Fruit fly (Drosophila melanogaster) whole organism, wandering third instar larva: Measurements from ENCODE around the gene foxo.

Experiments used
- CG32264 ChIP-seq: fragments of 200-800 bp; sonication (Bioruptor generic); optimal IDR thresholded peaks from 2 replicates; lab custom pipeline; 2016; ENCODE audit warnings: missing biosample characterization, missing genetic modification characterization
- CG9705 ChIP-seq: fragments of 200-800 bp; sonication (Bioruptor generic); optimal IDR thresholded peaks from 2 replicates; lab custom pipeline; 2018; ENCODE audit warnings: missing biosample characterization, mild to moderate bottlenecking, missing genetic modification characterization
- CrebA ChIP-seq: fragments of 200-800 bp; sonication (Bioruptor generic); optimal IDR thresholded peaks from 2 replicates; lab custom pipeline; 2016; ENCODE audit warnings: missing biosample characterization, mild to moderate bottlenecking, missing genetic modification characterization, borderline replicate concordance
- Dfd ChIP-seq: fragments of >200 bp; optimal IDR thresholded peaks from 2 replicates; lab custom pipeline; 2017; ENCODE audit warnings: missing biosample characterization, missing genetic modification characterization
- Dif ChIP-seq: fragments of 200-275, 200-300 bp; sonication (Bioruptor generic); optimal IDR thresholded peaks from 2 replicates; lab custom pipeline; 2018; ENCODE audit warnings: missing biosample characterization, missing genetic modification characterization; ENCODE audit not compliant: partially characterized antibody
- GATAd ChIP-seq: sonication (Bioruptor generic); optimal IDR thresholded peaks from 2 replicates; lab custom pipeline; 2016; ENCODE audit warnings: missing biosample characterization, missing genetic modification characterization
- HLH106 ChIP-seq: fragments of 200-800 bp; optimal IDR thresholded peaks from 3 replicates; lab custom pipeline; 2019; ENCODE audit warnings: missing biosample characterization, mild to moderate bottlenecking, missing genetic modification characterization, moderate library complexity
- Hnf4 ChIP-seq: fragments of 200-800 bp; sonication (Bioruptor generic); optimal IDR thresholded peaks from 2 replicates; lab custom pipeline; 2016; ENCODE audit warnings: missing biosample characterization, mild to moderate bottlenecking, missing genetic modification characterization
- Hr78 ChIP-seq: fragments of >200 bp; optimal IDR thresholded peaks from 2 replicates; lab custom pipeline; 2017; ENCODE audit warnings: missing biosample characterization, missing genetic modification characterization
- Hr83 ChIP-seq: fragments of 200-300 bp; sonication (Bioruptor generic); optimal IDR thresholded peaks from 2 replicates; lab custom pipeline; 2016; ENCODE audit warnings: missing biosample characterization, mild to moderate bottlenecking, missing genetic modification characterization, moderate library complexity; ENCODE audit not compliant: poor library complexity, severe bottlenecking
- Jra ChIP-seq: sonication (Bioruptor generic); optimal IDR thresholded peaks from 2 replicates; lab custom pipeline; 2016; ENCODE audit warnings: missing biosample characterization, missing genetic modification characterization
- Mio ChIP-seq: sonication (Bioruptor generic); optimal IDR thresholded peaks from 2 replicates; lab custom pipeline; 2016; ENCODE audit warnings: missing biosample characterization, missing genetic modification characterization
- Myc ChIP-seq: fragments of >200 bp; optimal IDR thresholded peaks from 2 replicates; lab custom pipeline; 2017
- N ChIP-seq: fragments of >200 bp; optimal IDR thresholded peaks from 2 replicates; lab custom pipeline; 2018; ENCODE audit warnings: missing biosample characterization, missing external identifiers, missing genetic modification characterization
- OdsH ChIP-seq: fragments of 200-800 bp; sonication (Bioruptor generic); optimal IDR thresholded peaks from 2 replicates; lab custom pipeline; 2016; ENCODE audit warnings: missing biosample characterization, mild to moderate bottlenecking, missing genetic modification characterization
- Rel ChIP-seq, 2 experiments: fragments of 200-800 bp; sonication (Bioruptor generic) in 1 of 2; optimal IDR thresholded peaks; 2 replicates in 1 of 2; 3 replicates in 1 of 2; lab custom pipeline; 2016 to 2019; ENCODE audit warnings: mild to moderate bottlenecking in 2 of 2, missing biosample characterization in 2 of 2, missing genetic modification characterization in 2 of 2, moderate library complexity in 1 of 2
- Sp1 ChIP-seq: fragments of 200-800 bp; sonication (Bioruptor generic); optimal IDR thresholded peaks from 3 replicates; lab custom pipeline; 2019; ENCODE audit warnings: missing biosample characterization, mild to moderate bottlenecking, missing genetic modification characterization, moderate library complexity
- Vsx2 ChIP-seq: fragments of 200-300, 225-300 bp; sonication (Bioruptor generic); optimal IDR thresholded peaks from 2 replicates; lab custom pipeline; 2018; ENCODE audit warnings: missing biosample characterization, missing genetic modification characterization; ENCODE audit not compliant: partially characterized antibody
- br ChIP-seq: fragments of 200-800 bp; sonication (Bioruptor generic); optimal IDR thresholded peaks from 2 replicates; lab custom pipeline; 2016; ENCODE audit warnings: missing biosample characterization, missing genetic modification characterization
- brk ChIP-seq: fragments of 200-800 bp; sonication (Bioruptor generic); optimal IDR thresholded peaks from 2 replicates; lab custom pipeline; 2016; ENCODE audit warnings: missing biosample characterization, mild to moderate bottlenecking, missing genetic modification characterization
- dmrt93B ChIP-seq: fragments of 200-800 bp; sonication (Bioruptor generic); optimal IDR thresholded peaks from 2 replicates; lab custom pipeline; 2018; ENCODE audit warnings: missing biosample characterization, mild to moderate bottlenecking, missing genetic modification characterization
- dsf ChIP-seq: sonication (Bioruptor generic); optimal IDR thresholded peaks from 2 replicates; lab custom pipeline; 2016; ENCODE audit warnings: missing biosample characterization, missing genetic modification characterization, borderline replicate concordance
- ey ChIP-seq: fragments of 200-800 bp; sonication (Bioruptor generic); optimal IDR thresholded peaks from 2 replicates; lab custom pipeline; 2016; ENCODE audit warnings: missing biosample characterization, missing genetic modification characterization
- foxo ChIP-seq, 2 experiments: fragments of 200-800 bp; sonication (Bioruptor generic); optimal IDR thresholded peaks; 2 replicates in 1 of 2; 3 replicates in 1 of 2; lab custom pipeline; 2016 to 2017; ENCODE audit warnings: missing biosample characterization in 2 of 2, missing genetic modification characterization in 2 of 2
- fru ChIP-seq: fragments of 200-800 bp; sonication (Bioruptor generic); optimal IDR thresholded peaks from 3 replicates; lab custom pipeline; 2016; ENCODE audit warnings: missing biosample characterization, mild to moderate bottlenecking, missing genetic modification characterization
- h ChIP-seq: fragments of 200-800 bp; sonication (Bioruptor generic); optimal IDR thresholded peaks from 3 replicates; lab custom pipeline; 2016; ENCODE audit warnings: missing biosample characterization, mild to moderate bottlenecking, missing genetic modification characterization
- jim ChIP-seq: fragments of 175-275, 200-325 bp; sonication (Bioruptor generic); optimal IDR thresholded peaks from 2 replicates; lab custom pipeline; 2016; ENCODE audit warnings: missing biosample characterization, mild to moderate bottlenecking, missing genetic modification characterization
- lola ChIP-seq: fragments of >200 bp; optimal IDR thresholded peaks from 2 replicates; lab custom pipeline; 2017; ENCODE audit warnings: missing biosample characterization, missing genetic modification characterization
- pan ChIP-seq: fragments of >200 bp; optimal IDR thresholded peaks from 2 replicates; lab custom pipeline; 2017
- psq ChIP-seq: fragments of 200-800 bp; sonication (Bioruptor generic); optimal IDR thresholded peaks from 3 replicates; lab custom pipeline; 2017; ENCODE audit warnings: missing biosample characterization, mild to moderate bottlenecking, missing genetic modification characterization, moderate library complexity
- rgr ChIP-seq: fragments of 200-800 bp; sonication (Bioruptor generic); optimal IDR thresholded peaks from 3 replicates; lab custom pipeline; 2016; ENCODE audit warnings: missing biosample characterization, mild to moderate bottlenecking, missing genetic modification characterization
- sage ChIP-seq: fragments of 200-800 bp; sonication (Bioruptor generic); optimal IDR thresholded peaks from 2 replicates; lab custom pipeline; 2016; ENCODE audit warnings: missing biosample characterization, mild to moderate bottlenecking, missing genetic modification characterization
- sv ChIP-seq: fragments of 200-800 bp; sonication (Bioruptor generic); optimal IDR thresholded peaks from 3 replicates; lab custom pipeline; 2016; ENCODE audit warnings: missing biosample characterization, missing genetic modification characterization
- tai ChIP-seq: sonication (Bioruptor generic); optimal IDR thresholded peaks from 2 replicates; lab custom pipeline; 2016; ENCODE audit warnings: missing biosample characterization, missing genetic modification characterization
- usp ChIP-seq: fragments of >200 bp; optimal IDR thresholded peaks from 2 replicates; lab custom pipeline; 2017; ENCODE audit warnings: missing biosample characterization, missing genetic modification characterization
- woc ChIP-seq: sonication (Bioruptor generic); optimal IDR thresholded peaks from 2 replicates; lab custom pipeline; 2016; ENCODE audit warnings: missing biosample characterization, mild to moderate bottlenecking, missing genetic modification characterization

The foxo gene

DNA sequence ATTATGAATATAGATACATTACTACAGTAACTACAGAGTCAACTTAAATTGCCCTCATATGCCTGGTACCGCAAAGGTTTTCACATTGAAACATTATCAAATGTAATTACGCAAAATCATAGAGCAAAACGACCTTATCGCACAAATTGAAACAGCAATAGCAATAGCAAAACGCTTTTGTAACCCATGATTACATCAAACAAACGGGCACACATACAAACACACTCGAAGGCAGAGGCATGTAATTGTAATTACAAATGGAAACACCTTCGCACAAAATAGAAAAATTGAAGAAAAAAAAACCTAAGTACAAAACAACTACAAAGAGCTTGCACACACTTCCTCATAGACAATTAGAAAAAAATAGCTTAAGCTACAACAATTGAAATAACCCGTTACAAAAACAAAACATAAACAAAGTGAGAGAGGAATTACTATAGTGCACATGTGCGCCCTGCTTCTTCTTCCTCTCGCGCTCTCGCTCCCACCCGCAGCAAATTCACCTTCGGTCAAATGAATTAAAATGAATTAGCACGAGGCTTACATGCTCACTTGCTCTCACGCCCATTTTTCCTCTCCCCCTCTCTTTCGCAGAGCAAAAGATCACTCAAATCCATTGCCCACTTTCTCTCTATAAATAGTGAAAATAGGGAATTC lies 36.3 kb upstream of the foxo start:
- TF ChIP-seq CG32264 (GFP tag; lab: Kevin White, UChicago) = no peak
- TF ChIP-seq woc = no peak
- no peak for TF ChIP-seq Rel (GFP tag; optimal IDR thresholded peaks at IDR 0.05; lab: Kevin White, UChicago)
- no peak for TF ChIP-seq Rel (tag; optimal IDR thresholded peaks at IDR 0.05; lab: Kevin White, UChicago)
- TF ChIP-seq dsf (GFP tag; lab: Kevin White, UChicago) = no peak
- no peak for TF ChIP-seq br
- TF ChIP-seq sv = no peak
- TF ChIP-seq Sp1 (GFP tag; lab: Kevin White, UChicago) = no peak
- TF ChIP-seq brk (GFP tag; lab: Kevin White, UChicago) = no peak
- no peak for TF ChIP-seq Jra (GFP tag; lab: Kevin White, UChicago)
- TF ChIP-seq Mio (GFP tag; lab: Kevin White, UChicago) = no peak
- no peak for TF ChIP-seq Dif (GFP tag; lab: Kevin White, UChicago)

DNA sequence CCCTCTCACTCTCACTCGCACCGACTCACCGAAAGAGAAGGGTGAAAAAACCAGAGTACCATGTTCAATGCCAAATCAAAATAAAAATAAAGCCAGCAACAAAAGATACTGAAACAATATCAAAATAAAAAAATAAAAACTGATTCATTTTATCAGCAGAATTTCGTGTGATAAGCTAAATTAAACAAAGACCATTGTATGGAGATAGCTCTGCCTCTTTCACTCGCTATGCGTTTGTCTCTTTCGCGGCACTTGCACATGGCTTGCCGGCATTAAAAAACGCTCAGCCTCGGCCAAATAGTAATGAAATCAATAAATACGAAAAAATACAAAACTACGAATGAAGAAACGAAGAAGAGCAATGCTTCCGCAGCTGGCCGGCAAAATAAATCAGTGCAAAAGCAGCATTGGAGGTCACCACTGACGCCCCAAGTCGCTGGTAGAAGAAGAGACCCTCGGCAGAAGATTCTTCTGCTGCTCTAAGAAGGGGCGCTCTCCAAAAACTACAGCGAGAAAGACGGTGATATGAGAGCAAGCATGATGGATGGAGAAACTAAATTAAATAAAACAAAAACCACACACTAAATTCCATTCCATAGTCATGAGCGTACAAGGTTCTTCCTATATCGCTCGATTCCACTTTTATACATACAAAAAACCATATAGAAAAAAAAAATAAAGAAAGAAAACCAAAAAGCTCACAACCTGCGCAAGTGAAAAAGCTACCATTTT lies 32.4 kb upstream of the foxo start:
- TF ChIP-seq fru = no peak
- peak; percentile 34 for TF ChIP-seq Rel (GFP tag; optimal IDR thresholded peaks at IDR 0.05; lab: Kevin White, UChicago)
- peak; percentile 24 for TF ChIP-seq Rel (tag; optimal IDR thresholded peaks at IDR 0.05; lab: Kevin White, UChicago)
- no peak for TF ChIP-seq Dif (GFP tag; lab: Kevin White, UChicago)
- TF ChIP-seq HLH106 (tag; lab: Kevin White, UChicago) = no peak
- peak; percentile 29 for TF ChIP-seq brk (GFP tag; lab: Kevin White, UChicago)
- no peak for TF ChIP-seq Jra (GFP tag; lab: Kevin White, UChicago)
- no peak for TF ChIP-seq CG32264 (GFP tag; lab: Kevin White, UChicago)
- TF ChIP-seq Hr78 = no peak
- TF ChIP-seq GATAd (GFP tag; lab: Kevin White, UChicago) = no peak
- TF ChIP-seq Sp1 (GFP tag; lab: Kevin White, UChicago) = peak; percentile 30
- no peak for TF ChIP-seq jim (GFP tag; lab: Kevin White, UChicago)
- no peak for TF ChIP-seq Mio (GFP tag; lab: Kevin White, UChicago)
- TF ChIP-seq pan (lab: Kevin White, UChicago) = no peak

DNA sequence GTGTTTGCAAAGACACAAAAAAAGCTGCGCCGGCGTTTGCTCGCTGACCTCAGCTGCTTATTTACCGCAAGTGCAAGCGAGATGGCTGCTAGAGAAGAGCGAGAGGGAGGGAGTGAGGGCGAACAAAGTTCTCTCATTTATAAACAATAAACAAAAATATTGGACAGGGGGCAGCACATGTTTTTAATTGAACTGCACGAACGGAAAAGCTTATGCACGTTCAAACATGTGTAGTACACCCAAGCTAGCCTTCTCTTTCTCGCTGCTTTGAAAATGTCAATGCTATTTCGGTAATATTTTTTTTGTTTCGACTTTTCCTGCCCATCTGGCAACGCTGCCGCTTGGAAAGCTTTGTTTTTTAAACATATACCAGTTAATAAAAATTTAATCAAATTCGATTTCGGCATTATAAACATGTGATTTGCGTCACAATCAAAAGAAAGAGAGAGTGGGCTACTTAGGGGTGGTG lies 31.8 kb upstream of the foxo start:
- TF ChIP-seq brk (GFP tag; lab: Kevin White, UChicago) (peak; percentile 13), psq (GFP tag; lab: Kevin White, UChicago) (peak; percentile 2), rgr (peak; percentile 53), CG9705 (GFP tag; lab: Kevin White, UChicago) (peak; percentile 38), jim (GFP tag; lab: Kevin White, UChicago) (peak; percentile 3), lola (GFP tag; lab: Kevin White, UChicago) (no peak), fru (peak; percentile 67), CG32264 (GFP tag; lab: Kevin White, UChicago) (no peak), Mio (GFP tag; lab: Kevin White, UChicago) (peak; percentile 14), GATAd (GFP tag; lab: Kevin White, UChicago) (no peak), Dfd (GFP tag; lab: Kevin White, UChicago) (no peak), N (GFP tag; lab: Kevin White, UChicago) (no peak), Hnf4 (GFP tag; lab: Kevin White, UChicago) (peak; percentile 74), Hr83 (GFP tag; lab: Kevin White, UChicago) (peak; percentile 29), Myc (lab: Kevin White, UChicago) (no peak), OdsH (GFP tag; lab: Kevin White, UChicago) (peak; percentile 50), woc (peak; percentile 15), sv (peak; percentile 13), h (GFP tag; lab: Kevin White, UChicago) (peak; percentile 77), Vsx2 (GFP tag; lab: Kevin White, UChicago) (no peak), ey (GFP tag; lab: Kevin White, UChicago) (peak; percentile 55), sage (GFP tag; lab: Kevin White, UChicago) (peak; percentile 27), HLH106 (tag; lab: Kevin White, UChicago) (peak; percentile 51), br (peak; percentile 82), Rel (GFP tag; optimal IDR thresholded peaks at IDR 0.05; lab: Kevin White, UChicago) (no peak), Rel (tag; optimal IDR thresholded peaks at IDR 0.05; lab: Kevin White, UChicago) (peak; percentile 58), pan (lab: Kevin White, UChicago) (no peak), usp (GFP tag; lab: Kevin White, UChicago) (no peak), dmrt93B (peak; percentile 21), Sp1 (GFP tag; lab: Kevin White, UChicago) (peak; percentile 55), Dif (GFP tag; lab: Kevin White, UChicago) (no peak), dsf (GFP tag; lab: Kevin White, UChicago) (no peak), foxo (GFP tag; optimal IDR thresholded peaks at IDR 0.05; lab: Kevin White, UChicago) (peak; percentile 67 to 70), Jra (GFP tag; lab: Kevin White, UChicago) (peak; percentile 14), tai (peak; percentile 23), CrebA (no peak)
